Fruit fly (Drosophila melanogaster) whole organism, adult: ENCODE measurements around the gene CG7518.

ENCODE experiments used
- CG11617 ChIP-seq: fragments of 200-800 bp; sonication (Bioruptor generic); optimal IDR thresholded peaks from 2 replicates; lab custom pipeline; 2017; ENCODE audit warnings: mild to moderate bottlenecking, missing biosample characterization, missing genetic modification reagents, missing genetic modification characterization
- CG12768 ChIP-seq: fragments of 200-800 bp; sonication (Bioruptor generic); optimal IDR thresholded peaks from 2 replicates; lab custom pipeline; 2017; ENCODE audit warnings: missing biosample characterization, missing genetic modification characterization, mild to moderate bottlenecking, moderate library complexity, missing genetic modification reagents
- CG14711 ChIP-seq: fragments of 200-800 bp; sonication (Bioruptor generic); optimal IDR thresholded peaks from 2 replicates; lab custom pipeline; 2018; ENCODE audit warnings: missing biosample characterization, mild to moderate bottlenecking, missing genetic modification characterization, moderate library complexity
- CG1620 ChIP-seq: fragments of 200-800 bp; sonication (Bioruptor generic); optimal IDR thresholded peaks from 2 replicates; lab custom pipeline; 2016; ENCODE audit warnings: missing biosample characterization, missing genetic modification characterization
- CG33017 ChIP-seq: fragments of 200-800 bp; sonication (Bioruptor generic); optimal IDR thresholded peaks from 2 replicates; lab custom pipeline; 2018; ENCODE audit warnings: missing biosample characterization, mild to moderate bottlenecking, missing genetic modification characterization, moderate library complexity
- CG5204 ChIP-seq: fragments of 200-800 bp; sonication (Bioruptor generic); optimal IDR thresholded peaks from 2 replicates; lab custom pipeline; 2016; ENCODE audit warnings: missing biosample characterization, missing genetic modification characterization
- CG7045 ChIP-seq: fragments of 200-800 bp; sonication (Bioruptor generic); optimal IDR thresholded peaks from 2 replicates; lab custom pipeline; 2017; ENCODE audit warnings: missing biosample characterization, mild to moderate bottlenecking, missing genetic modification characterization
- CG7101 ChIP-seq: fragments of 200-800 bp; sonication (Bioruptor generic); optimal IDR thresholded peaks from 2 replicates; lab custom pipeline; 2018; ENCODE audit warnings: missing biosample characterization, mild to moderate bottlenecking, missing genetic modification characterization, moderate library complexity
- Clk ChIP-seq: fragments of 200-800 bp; sonication (Bioruptor generic); optimal IDR thresholded peaks from 2 replicates; lab custom pipeline; 2017; ENCODE audit warnings: missing biosample characterization, missing genetic modification characterization
- Crg-1 ChIP-seq: fragments of 200-800 bp; sonication (Bioruptor generic); optimal IDR thresholded peaks from 2 replicates; lab custom pipeline; 2016; ENCODE audit warnings: missing biosample characterization, missing genetic modification characterization
- Hr96 ChIP-seq: fragments of 200-800 bp; sonication (Bioruptor generic); optimal IDR thresholded peaks from 2 replicates; lab custom pipeline; 2016; ENCODE audit warnings: missing biosample characterization, missing genetic modification characterization
- Mnt ChIP-seq: fragments of 200-800 bp; sonication (Bioruptor generic); optimal IDR thresholded peaks from 2 replicates; lab custom pipeline; 2016; ENCODE audit warnings: missing biosample characterization, mild to moderate bottlenecking, missing genetic modification characterization
- bab1 ChIP-seq: fragments of 200-800 bp; sonication (Bioruptor generic); optimal IDR thresholded peaks from 3 replicates; lab custom pipeline; 2019; ENCODE audit warnings: missing biosample characterization, mild to moderate bottlenecking, missing genetic modification characterization, moderate library complexity
- cic ChIP-seq: fragments of 200-800 bp; sonication (Bioruptor generic); optimal IDR thresholded peaks from 2 replicates; lab custom pipeline; 2017; ENCODE audit warnings: missing biosample characterization, mild to moderate bottlenecking, missing genetic modification characterization, moderate library complexity
- cnc ChIP-seq, 2 experiments: fragments of >200 bp; optimal IDR thresholded peaks; 2 replicates each; lab custom pipeline; 2017
- kay ChIP-seq: fragments of 200-800 bp; sonication (Bioruptor generic); peaks from one replicate; lab custom pipeline; 2016; ENCODE audit warnings: missing biosample characterization, missing genetic modification characterization, borderline replicate concordance
- ovo ChIP-seq: fragments of 200-800 bp; sonication (Bioruptor generic); optimal IDR thresholded peaks from 2 replicates; lab custom pipeline; 2016; ENCODE audit warnings: missing biosample characterization, missing genetic modification characterization
- pad ChIP-seq: fragments of 200-800 bp; sonication (Bioruptor generic); optimal IDR thresholded peaks from 3 replicates; lab custom pipeline; 2017; ENCODE audit warnings: missing biosample characterization, missing genetic modification characterization, mild to moderate bottlenecking, moderate library complexity, missing genetic modification reagents
- tj ChIP-seq: fragments of 200-800 bp; sonication (Bioruptor generic); optimal IDR thresholded peaks from 3 replicates; lab custom pipeline; 2017; ENCODE audit warnings: missing biosample characterization, mild to moderate bottlenecking, missing genetic modification characterization, moderate library complexity
- toe ChIP-seq: fragments of 200-800 bp; sonication (Bioruptor generic); optimal IDR thresholded peaks from 2 replicates; lab custom pipeline; 2016; ENCODE audit warnings: missing biosample characterization, missing genetic modification characterization

The CG7518 gene

DNA sequence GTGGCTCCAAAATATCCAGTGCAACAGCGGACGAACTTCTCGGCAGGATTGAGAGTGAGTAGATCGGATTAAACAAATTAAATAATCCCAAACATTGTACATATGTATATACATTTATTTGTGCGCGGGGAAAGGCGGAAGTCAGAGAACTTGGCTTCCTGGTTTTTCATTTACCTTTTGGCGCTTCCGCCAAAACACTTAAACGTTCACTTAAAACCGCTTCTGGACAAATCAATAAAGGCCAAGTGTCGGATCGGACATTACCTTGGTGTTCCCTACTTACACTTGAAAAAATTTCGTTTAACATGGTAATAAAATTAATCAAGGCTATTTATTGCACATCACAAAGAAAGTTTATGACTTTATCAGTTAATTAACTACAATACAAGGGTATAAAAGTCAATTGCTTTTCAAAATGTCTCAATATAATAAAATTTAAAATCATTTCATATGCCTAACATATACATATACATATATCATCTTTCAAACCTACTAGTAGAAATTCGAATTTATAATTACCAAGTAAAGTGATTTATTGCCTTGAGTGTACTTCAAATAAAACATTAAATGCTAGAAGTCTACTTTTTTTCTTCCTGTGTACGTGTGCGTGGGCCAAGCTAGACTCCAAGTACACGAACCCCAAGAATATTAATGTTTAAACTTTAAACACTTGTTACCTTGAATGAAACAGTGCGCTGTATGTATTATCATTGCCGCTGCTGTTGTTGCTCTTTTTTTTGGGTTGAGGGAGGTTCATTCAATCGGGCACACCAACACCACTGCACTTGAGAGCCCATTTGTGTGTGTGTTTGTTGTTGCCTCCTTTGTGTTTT, 16.3 kb upstream of the CG7518 start:
- peak; percentile 59 for TF ChIP-seq CG5204 (GFP tag; lab: Kevin White, UChicago)
- peak; percentile 61 for TF ChIP-seq CG11617 (GFP tag; lab: Kevin White, UChicago)
- no peak for TF ChIP-seq tj (GFP tag; lab: Kevin White, UChicago)
- TF ChIP-seq CG14711: no peak
- no peak for TF ChIP-seq CG1620 (GFP tag; lab: Kevin White, UChicago)
- no peak for TF ChIP-seq ovo (GFP tag; lab: Kevin White, UChicago)
- TF ChIP-seq cnc (optimal IDR thresholded peaks at IDR 0.05; lab: Kevin White, UChicago): no peak
- TF ChIP-seq Mnt: no peak
- peak; percentile 76 for TF ChIP-seq CG7045 (GFP tag; lab: Kevin White, UChicago)
- peak; percentile 39 for TF ChIP-seq bab1
- peak; percentile 41 for TF ChIP-seq CG7101 (tag; lab: Kevin White, UChicago)
- no peak for TF ChIP-seq Crg-1 (GFP tag; lab: Kevin White, UChicago)
- peak; percentile 9 for TF ChIP-seq pad (GFP tag; lab: Kevin White, UChicago)
- peak; percentile 77 for TF ChIP-seq CG12768 (GFP tag; lab: Kevin White, UChicago)
- TF ChIP-seq CG33017 (tag; lab: Kevin White, UChicago): peak; percentile 79
- peak; percentile 16 for TF ChIP-seq Clk (GFP tag; lab: Kevin White, UChicago)
- no peak for TF ChIP-seq Hr96 (GFP tag; lab: Kevin White, UChicago)
- TF ChIP-seq toe: peak; percentile 27
- TF ChIP-seq cic: no peak
- TF ChIP-seq kay: no peak

DNA sequence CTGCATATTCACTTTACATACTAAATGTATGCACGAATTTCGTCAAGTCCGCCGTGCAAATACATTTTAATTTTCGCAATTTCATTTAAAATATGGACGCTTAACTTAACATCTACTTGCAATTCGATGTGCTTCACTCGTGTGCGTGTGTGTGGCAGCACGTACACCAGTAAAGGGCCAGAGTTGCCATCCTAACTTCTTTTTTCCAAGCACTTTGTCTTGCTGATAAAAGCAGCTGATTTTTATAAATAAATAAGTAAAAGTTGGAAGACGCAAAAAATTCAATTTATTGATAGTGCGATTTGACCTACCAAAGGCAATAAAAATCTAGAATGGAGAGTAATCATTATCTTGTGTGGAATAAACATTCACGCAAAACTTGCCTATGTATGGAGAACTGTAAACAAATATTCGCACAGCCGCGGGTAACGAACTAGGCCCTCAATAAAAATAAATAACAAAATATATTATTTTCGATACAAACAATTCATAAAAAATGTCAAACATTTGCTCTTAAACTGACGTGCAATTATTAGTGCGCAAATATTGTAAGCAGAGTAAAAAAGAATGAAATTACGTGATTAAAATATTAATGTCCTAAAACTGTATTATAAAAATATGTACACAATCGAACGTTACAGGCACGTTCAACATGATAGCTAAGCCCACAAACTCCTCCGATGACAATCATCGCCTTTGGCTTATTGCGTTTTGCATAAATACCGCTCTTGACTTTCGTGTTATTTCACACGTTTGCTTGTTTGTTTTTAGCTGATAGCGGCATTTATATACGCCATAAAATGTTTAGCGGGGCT, 15.5 kb upstream of the CG7518 start:
- no peak for TF ChIP-seq cnc (optimal IDR thresholded peaks at IDR 0.05; lab: Kevin White, UChicago)
- TF ChIP-seq cic: peak; percentile 91
- peak; percentile 89 for TF ChIP-seq tj (GFP tag; lab: Kevin White, UChicago)
- peak; percentile 35 for TF ChIP-seq Crg-1 (GFP tag; lab: Kevin White, UChicago)
- TF ChIP-seq CG33017 (tag; lab: Kevin White, UChicago): peak; percentile 82
- TF ChIP-seq ovo (GFP tag; lab: Kevin White, UChicago): peak; percentile 72
- TF ChIP-seq CG1620 (GFP tag; lab: Kevin White, UChicago): peak; percentile 13
- TF ChIP-seq pad (GFP tag; lab: Kevin White, UChicago): peak; percentile 47
- peak; percentile 72 for TF ChIP-seq bab1
- peak; percentile 83 for TF ChIP-seq CG11617 (GFP tag; lab: Kevin White, UChicago)
- TF ChIP-seq Mnt: peak; percentile 44
- TF ChIP-seq Hr96 (GFP tag; lab: Kevin White, UChicago): no peak
- TF ChIP-seq CG7045 (GFP tag; lab: Kevin White, UChicago): peak; percentile 44
- TF ChIP-seq CG7101 (tag; lab: Kevin White, UChicago): peak; percentile 81
- TF ChIP-seq toe: peak; percentile 56
- TF ChIP-seq Clk (GFP tag; lab: Kevin White, UChicago): peak; percentile 76
- peak; percentile 75 for TF ChIP-seq CG5204 (GFP tag; lab: Kevin White, UChicago)
- TF ChIP-seq kay: peak; percentile 54
- peak; percentile 80 for TF ChIP-seq CG12768 (GFP tag; lab: Kevin White, UChicago)
- peak; percentile 93 for TF ChIP-seq CG14711

DNA sequence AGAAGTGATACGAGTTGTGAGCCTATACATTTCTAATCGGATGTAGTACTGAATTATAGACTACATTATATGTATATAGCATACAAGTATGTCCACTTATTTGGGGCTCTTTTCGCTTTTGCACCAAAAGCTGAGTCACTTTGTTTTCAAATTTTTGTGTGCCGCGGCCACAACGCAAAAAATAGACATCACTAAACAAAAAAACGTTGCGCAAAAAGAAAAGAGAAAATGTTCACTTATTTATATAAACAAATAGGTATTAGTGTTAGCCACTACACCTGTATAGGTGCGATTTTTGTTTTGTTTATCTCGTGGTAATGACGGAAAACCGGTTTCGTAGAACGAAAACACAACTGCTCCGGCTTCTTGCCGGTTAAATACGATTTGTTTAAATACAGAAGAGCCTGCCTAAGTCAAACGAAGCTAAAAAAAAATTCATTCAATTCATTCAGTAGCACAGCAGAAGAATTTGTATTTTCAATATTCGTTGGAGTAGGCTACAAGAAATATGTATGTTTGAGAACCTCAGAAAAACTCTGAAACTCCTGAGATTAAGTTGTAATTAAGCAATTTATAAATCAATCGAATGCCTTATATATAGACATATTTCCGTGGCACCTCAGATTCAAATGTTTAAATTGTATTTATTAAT, 14.8 kb upstream of the CG7518 start:
- TF ChIP-seq Mnt (peak; percentile 24), CG1620 (GFP tag; lab: Kevin White, UChicago) (no peak), ovo (GFP tag; lab: Kevin White, UChicago) (no peak), pad (GFP tag; lab: Kevin White, UChicago) (no peak), kay (peak; percentile 98), CG12768 (GFP tag; lab: Kevin White, UChicago) (no peak), CG7101 (tag; lab: Kevin White, UChicago) (no peak), CG7045 (GFP tag; lab: Kevin White, UChicago) (no peak), Hr96 (GFP tag; lab: Kevin White, UChicago) (no peak), cic (peak; percentile 78), CG14711 (no peak), tj (GFP tag; lab: Kevin White, UChicago) (no peak), cnc (optimal IDR thresholded peaks at IDR 0.05; lab: Kevin White, UChicago) (no peak)

DNA sequence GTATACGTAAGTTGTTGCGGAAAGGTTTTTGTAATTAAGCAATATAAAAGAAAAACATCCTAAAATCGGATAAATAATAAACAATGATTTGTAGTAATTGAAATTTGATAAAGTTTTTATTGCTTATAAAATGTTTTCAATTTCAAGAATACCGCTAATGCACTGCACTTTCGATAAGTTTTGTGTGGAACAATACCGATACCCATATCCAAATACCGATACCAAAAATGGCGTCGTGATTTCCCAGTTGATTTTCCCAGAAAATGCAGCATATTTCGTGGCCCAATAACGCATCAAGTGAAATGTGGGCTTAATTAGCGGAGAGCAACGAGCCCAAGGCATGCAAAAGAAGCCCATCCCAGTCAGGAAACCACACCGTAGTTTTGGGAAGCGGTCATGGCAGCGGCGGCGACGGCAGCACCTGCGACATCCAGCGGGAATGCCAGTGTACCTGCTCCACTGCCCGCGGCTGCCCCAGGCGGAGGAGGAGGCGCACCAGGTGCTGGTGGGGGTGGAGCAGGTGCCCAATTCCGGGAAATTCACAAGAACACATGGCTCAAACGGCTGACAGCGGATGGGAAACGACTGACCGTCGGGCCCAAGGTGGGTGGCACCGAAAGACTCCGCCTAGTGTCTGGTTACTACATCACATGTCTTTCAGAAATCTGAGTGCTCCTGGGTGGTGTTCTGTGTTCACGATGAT, 11.9 kb upstream of the CG7518 start, which contains the start of gene CG31342:
Gene CG31342 (plus strand): TSS at position 214 of the 703 bp plus-strand sequence.
- TF ChIP-seq CG7101 (tag; lab: Kevin White, UChicago) (peak; percentile 59), CG7045 (GFP tag; lab: Kevin White, UChicago) (peak; percentile 40), CG33017 (tag; lab: Kevin White, UChicago) (peak; percentile 50), bab1 (peak; percentile 70), pad (GFP tag; lab: Kevin White, UChicago) (no peak), kay (no peak), cic (no peak), tj (GFP tag; lab: Kevin White, UChicago) (peak; percentile 5), CG14711 (peak; percentile 59), CG11617 (GFP tag; lab: Kevin White, UChicago) (peak; percentile 34)
